Worm (Caenorhabditis elegans) whole organism, L3 larva: ENCODE data around the gene tbg-1.

ENCODE experiments used
- R02D3.7 ChIP-seq: fragments of 150-350 bp; optimal IDR thresholded peaks from 2 replicates; lab custom pipeline; 2014; ENCODE audit warnings: missing biosample characterization, missing genetic modification characterization
- ZK546.5 ChIP-seq: sonication (generic microtip); optimal IDR thresholded peaks from 2 replicates; lab custom pipeline; 2017; ENCODE audit warnings: missing biosample characterization, missing genetic modification characterization
- ama-1 ChIP-seq: fragments of 150-350 bp; optimal IDR thresholded peaks from 2 replicates; lab custom pipeline; 2018
- ceh-28 ChIP-seq: fragments of 150-350 bp; optimal IDR thresholded peaks from 2 replicates; lab custom pipeline; 2014; ENCODE audit warnings: missing biosample characterization, missing genetic modification reagents, missing genetic modification characterization
- ceh-9 ChIP-seq: sonication (generic microtip); optimal IDR thresholded peaks from 2 replicates; lab custom pipeline; 2018; ENCODE audit warnings: missing biosample characterization, missing genetic modification characterization
- daf-12 ChIP-seq: fragments of 150-350 bp; optimal IDR thresholded peaks from 2 replicates; lab custom pipeline; 2014; ENCODE audit warnings: missing biosample characterization, missing genetic modification reagents, missing genetic modification characterization
- egl-27 ChIP-seq: sonication (generic microtip); optimal IDR thresholded peaks from 4 replicates; lab custom pipeline; 2017; ENCODE audit warnings: missing biosample characterization, missing genetic modification reagents, missing genetic modification characterization
- egl-5 ChIP-seq: fragments of 150-350 bp; optimal IDR thresholded peaks from 2 replicates; lab custom pipeline; 2017; ENCODE audit warnings: missing biosample characterization, missing genetic modification reagents, missing genetic modification characterization, inconsistent platforms
- elt-2 ChIP-seq: sonication (generic microtip); optimal IDR thresholded peaks from 2 replicates; lab custom pipeline; 2016; ENCODE audit warnings: missing genetic modification reagents, mild to moderate bottlenecking, missing genetic modification characterization, missing compliant biosample characterization
- eor-1 ChIP-seq, 2 experiments: fragments of 150-350 bp; optimal IDR thresholded peaks; 2 replicates each; lab custom pipeline; 2014 to 2018; ENCODE audit warnings: missing biosample characterization in 2 of 2, missing genetic modification characterization in 2 of 2
- fkh-10 ChIP-seq: sonication (generic microtip); optimal IDR thresholded peaks from 2 replicates; lab custom pipeline; 2017; ENCODE audit warnings: missing biosample characterization, missing genetic modification reagents, missing genetic modification characterization
- hmg-11 ChIP-seq: sonication (generic microtip); optimal IDR thresholded peaks from 2 replicates; lab custom pipeline; 2016; ENCODE audit warnings: missing genetic modification characterization, missing compliant biosample characterization
- jun-1 ChIP-seq: fragments of 150-350 bp; optimal IDR thresholded peaks from 2 replicates; lab custom pipeline; 2014; ENCODE audit warnings: missing biosample characterization, missing genetic modification reagents, missing genetic modification characterization
- lin-15B ChIP-seq: fragments of 150-350 bp; optimal IDR thresholded peaks from 2 replicates; lab custom pipeline; 2014; ENCODE audit warnings: missing biosample characterization, missing genetic modification characterization
- lin-39 ChIP-seq: fragments of 150-350 bp; optimal IDR thresholded peaks from 2 replicates; lab custom pipeline; 2018; ENCODE audit warnings: missing biosample characterization, missing genetic modification reagents, missing genetic modification characterization
- lsy-12 ChIP-seq: sonication (generic microtip); optimal IDR thresholded peaks from 2 replicates; lab custom pipeline; 2016; ENCODE audit warnings: mild to moderate bottlenecking, missing genetic modification characterization, missing compliant biosample characterization
- mdl-1 ChIP-seq: fragments of 150-350 bp; optimal IDR thresholded peaks from 2 replicates; lab custom pipeline; 2014; ENCODE audit warnings: missing biosample characterization, missing genetic modification characterization
- nfya-1 ChIP-seq: sonication (generic microtip); optimal IDR thresholded peaks from 2 replicates; lab custom pipeline; 2017; ENCODE audit warnings: missing genetic modification characterization, mild to moderate bottlenecking, missing compliant biosample characterization, antibody characterized with exemption, moderate library complexity; ENCODE audit not compliant: insufficient read depth
- nhr-11 ChIP-seq: fragments of 150-350 bp; optimal IDR thresholded peaks from 2 replicates; lab custom pipeline; 2014; ENCODE audit warnings: missing biosample characterization, missing genetic modification characterization
- nhr-12 ChIP-seq: fragments of 150-350 bp; optimal IDR thresholded peaks from 2 replicates; lab custom pipeline; 2014; ENCODE audit warnings: missing biosample characterization, missing genetic modification characterization
- nhr-23 ChIP-seq: fragments of 150-350 bp; optimal IDR thresholded peaks from 2 replicates; lab custom pipeline; 2014; ENCODE audit warnings: missing biosample characterization, missing genetic modification reagents, missing genetic modification characterization
- nhr-237 ChIP-seq: fragments of 150-350 bp; optimal IDR thresholded peaks from 2 replicates; lab custom pipeline; 2014; ENCODE audit warnings: missing biosample characterization, missing genetic modification characterization
- nhr-25 ChIP-seq: sonication (generic microtip); optimal IDR thresholded peaks from 2 replicates; lab custom pipeline; 2017; ENCODE audit warnings: missing biosample characterization, missing genetic modification characterization
- nhr-28 ChIP-seq: fragments of 150-350 bp; optimal IDR thresholded peaks from 2 replicates; lab custom pipeline; 2014; ENCODE audit warnings: missing biosample characterization, missing genetic modification characterization
- nhr-67 ChIP-seq: fragments of 150-350 bp; optimal IDR thresholded peaks from 2 replicates; lab custom pipeline; 2014; ENCODE audit warnings: missing biosample characterization, missing genetic modification characterization
- nhr-77 ChIP-seq: fragments of 150-350 bp; optimal IDR thresholded peaks from 2 replicates; lab custom pipeline; 2014; ENCODE audit warnings: missing biosample characterization, missing genetic modification characterization
- pha-4 ChIP-seq: fragments of 150-350 bp; optimal IDR thresholded peaks from 2 replicates; lab custom pipeline; 2014; ENCODE audit warnings: missing biosample characterization, missing genetic modification reagents, missing genetic modification characterization
- pqm-1 ChIP-seq: fragments of 150-350 bp; optimal IDR thresholded peaks from 2 replicates; lab custom pipeline; 2017; ENCODE audit warnings: missing biosample characterization, missing genetic modification characterization, inconsistent platforms
- sea-2 ChIP-seq: fragments of 150-350 bp; sonication (generic microtip); optimal IDR thresholded peaks from 4 replicates; lab custom pipeline; 2014; ENCODE audit warnings: missing biosample characterization, missing genetic modification reagents, missing genetic modification characterization
- tbx-2 ChIP-seq: sonication (generic microtip); optimal IDR thresholded peaks from 2 replicates; lab custom pipeline; 2016; ENCODE audit warnings: mild to moderate bottlenecking, missing genetic modification characterization, missing compliant biosample characterization
- unc-39 ChIP-seq: sonication (generic microtip); optimal IDR thresholded peaks from 4 replicates; lab custom pipeline; 2017; ENCODE audit warnings: missing biosample characterization, missing genetic modification characterization
- zag-1 ChIP-seq: fragments of 150-350 bp; optimal IDR thresholded peaks from 2 replicates; lab custom pipeline; 2014; ENCODE audit warnings: missing biosample characterization, missing genetic modification characterization
- ztf-11 ChIP-seq: fragments of 150-350 bp; optimal IDR thresholded peaks from 2 replicates; lab custom pipeline; 2014; ENCODE audit warnings: missing biosample characterization, missing genetic modification characterization

The tbg-1 gene

ce11 chrIII:9598168-9598567 lies 30.8 kb downstream of the tbg-1 start, which contains the start of gene F58A4.1:
Gene F58A4.1 (plus strand): TSS chrIII:9598468.
- no peak for TF ChIP-seq egl-5 (tag; lab: Kevin White, UChicago)
- no peak for TF ChIP-seq ama-1 (lab: Kevin White, UChicago)
- TF ChIP-seq nhr-67 (tag; lab: Kevin White, UChicago) = no peak
- no peak for TF ChIP-seq nhr-237 (tag; lab: Kevin White, UChicago)
- TF ChIP-seq nhr-25 (tag; lab: Kevin White, UChicago) = no peak

- TF ChIP-seq nhr-77 = no peak
- TF ChIP-seq daf-12 = no peak
- no peak for TF ChIP-seq ama-1 (lab: Kevin White, UChicago)
These were observed 31.9 kb downstream of the tbg-1 start, which contains the start of gene C48B4.12 for ce11 chrIII:9597044-9597443. Gene C48B4.12 (plus strand): TSS chrIII:9597344.

ce11 chrIII:9595563-9595962 lies 33.4 kb downstream of the tbg-1 start, which contains the start of gene rom-2:
Gene rom-2 (minus strand): TSS chrIII:9595663.
- TF ChIP-seq nhr-12 (tag; lab: Kevin White, UChicago) = no peak
- TF ChIP-seq ceh-9 = no peak
- TF ChIP-seq sea-2 (GFP tag; lab: Kevin White, UChicago) = no peak

- no peak for TF ChIP-seq nhr-67 (tag; lab: Kevin White, UChicago)
- no peak for TF ChIP-seq lin-39 (tag; lab: Kevin White, UChicago)
- TF ChIP-seq lin-15B (tag; lab: Kevin White, UChicago) = no peak
- peak; percentile 84 for TF ChIP-seq pqm-1 (tag; lab: Kevin White, UChicago)
- no peak for TF ChIP-seq ZK546.5 (tag; lab: Kevin White, UChicago)
- peak; percentile 36 for TF ChIP-seq jun-1 (tag; lab: Kevin White, UChicago)
- no peak for TF ChIP-seq nfya-1 (tag; lab: Kevin White, UChicago)
- no peak for TF ChIP-seq R02D3.7 (tag; lab: Kevin White, UChicago)
- peak; percentile 80 for TF ChIP-seq elt-2 (tag; lab: Kevin White, UChicago)
- no peak for TF ChIP-seq mdl-1 (tag; lab: Kevin White, UChicago)
- TF ChIP-seq tbx-2 (tag; lab: Kevin White, UChicago) = no peak
These were observed 36.8 kb downstream of the tbg-1 start, which contains the start of gene acox-1.5 for ce11 chrIII:9592118-9592517. Gene acox-1.5 (minus strand): TSS chrIII:9592192.

ce11 chrIII:9590212-9590611 lies 38.7 kb downstream of the tbg-1 start:
- TF ChIP-seq pqm-1 (tag; lab: Kevin White, UChicago) (peak; percentile 87), egl-27 (tag; lab: Kevin White, UChicago) (no peak), pha-4 (tag; lab: Kevin White, UChicago) (peak; percentile 22), elt-2 (tag; lab: Kevin White, UChicago) (peak; percentile 93), nhr-28 (tag; lab: Kevin White, UChicago) (no peak), nfya-1 (tag; lab: Kevin White, UChicago) (no peak), jun-1 (tag; lab: Kevin White, UChicago) (peak; percentile 34)

ce11 chrIII:9585314-9585713 lies 43.6 kb downstream of the tbg-1 start:
- TF ChIP-seq zag-1 (tag; lab: Kevin White, UChicago) = no peak
- no peak for TF ChIP-seq nhr-11 (tag; lab: Kevin White, UChicago)
- TF ChIP-seq fkh-10 (GFP tag; lab: Kevin White, UChicago) = peak; percentile 67
- TF ChIP-seq ceh-28 (tag; lab: Kevin White, UChicago) = no peak
- TF ChIP-seq jun-1 (tag; lab: Kevin White, UChicago) = no peak

- no peak for TF ChIP-seq hmg-11 (tag; lab: Kevin White, UChicago)
- TF ChIP-seq lin-39 (tag; lab: Kevin White, UChicago) = no peak
- no peak for TF ChIP-seq egl-27 (tag; lab: Kevin White, UChicago)
- TF ChIP-seq unc-39 (tag; lab: Kevin White, UChicago) = no peak
- no peak for TF ChIP-seq ceh-9
- no peak for TF ChIP-seq nhr-23 (tag; lab: Kevin White, UChicago)
- no peak for TF ChIP-seq egl-5 (tag; lab: Kevin White, UChicago)
- TF ChIP-seq lsy-12 (tag; lab: Kevin White, UChicago) = no peak
- TF ChIP-seq eor-1 (tag; optimal IDR thresholded peaks at IDR 0.05; lab: Kevin White, UChicago) = no peak
- no peak for TF ChIP-seq ztf-11 (tag; lab: Kevin White, UChicago)
- TF ChIP-seq nhr-67 (tag; lab: Kevin White, UChicago) = no peak
These were observed 45.7 kb downstream of the tbg-1 start for ce11 chrIII:9583224-9583623.
